Fruit fly (Drosophila melanogaster) whole organism, embryonic: ENCODE data around the gene Obp28a.

Source experiments
- BEAF-32 ChIP-seq: fragments of 200-800 bp; sonication (Bioruptor generic); optimal IDR thresholded peaks from 3 replicates; lab custom pipeline; 2017; ENCODE audit warnings: missing biosample characterization, missing genetic modification characterization, mild to moderate bottlenecking, moderate library complexity, missing genetic modification reagents
- CG11723 ChIP-seq: fragments of 200-800 bp; sonication (Bioruptor generic); optimal IDR thresholded peaks from 2 replicates; lab custom pipeline; 2017; ENCODE audit warnings: missing biosample characterization, mild to moderate bottlenecking, missing genetic modification characterization
- CG12071 ChIP-seq: fragments of 200-800 bp; sonication (Bioruptor generic); optimal IDR thresholded peaks from 3 replicates; lab custom pipeline; 2018; ENCODE audit warnings: missing biosample characterization, mild to moderate bottlenecking, missing genetic modification characterization
- CG13123 ChIP-seq: fragments of 200-800 bp; sonication (Bioruptor generic); optimal IDR thresholded peaks from 2 replicates; lab custom pipeline; 2016; ENCODE audit warnings: missing biosample characterization, missing genetic modification characterization
- CG15601 ChIP-seq: fragments of 200-800 bp; sonication (Bioruptor generic); optimal IDR thresholded peaks from 3 replicates; lab custom pipeline; 2019; ENCODE audit warnings: missing biosample characterization, mild to moderate bottlenecking, missing genetic modification characterization, moderate library complexity
- CG16863 ChIP-seq: fragments of 200-800 bp; sonication (Bioruptor generic); optimal IDR thresholded peaks from 3 replicates; lab custom pipeline; 2016; ENCODE audit warnings: missing biosample characterization, missing genetic modification characterization
- CG17802 ChIP-seq: fragments of 200-800 bp; sonication (Bioruptor generic); optimal IDR thresholded peaks from 2 replicates; lab custom pipeline; 2018; ENCODE audit warnings: missing biosample characterization, mild to moderate bottlenecking, missing genetic modification characterization, moderate library complexity
- CG18619 ChIP-seq: fragments of 200-800 bp; sonication (Bioruptor generic); optimal IDR thresholded peaks from 3 replicates; lab custom pipeline; 2017; ENCODE audit warnings: missing biosample characterization, mild to moderate bottlenecking, missing genetic modification characterization
- CG2199 ChIP-seq: fragments of 200-800 bp; sonication (Bioruptor generic); IDR thresholded peaks from 3 replicates; pipeline ENCODE4 v1.3.6; 2022; ENCODE audit warnings: missing biosample characterization, missing genetic modification characterization
- CG3995 ChIP-seq: fragments of 200-800 bp; sonication (Bioruptor generic); optimal IDR thresholded peaks from 3 replicates; lab custom pipeline; 2016; ENCODE audit warnings: missing biosample characterization, missing genetic modification characterization
- CG4404 ChIP-seq: fragments of 200-800 bp; sonication (Bioruptor generic); IDR thresholded peaks from 2 replicates; pipeline ENCODE4 v1.3.6; 2022; ENCODE audit warnings: missing biosample characterization, missing genetic modification characterization
- CG7357 ChIP-seq: fragments of 200-800 bp; sonication (Bioruptor generic); IDR thresholded peaks from 3 replicates; pipeline ENCODE4 v1.3.6; 2022; ENCODE audit warnings: missing biosample characterization, missing genetic modification characterization
- CG8290 ChIP-seq, 3 experiments: fragments of 200-800 bp; sonication (Bioruptor generic); optimal IDR thresholded peaks; 2 replicates each; lab custom pipeline; 2016 to 2019; ENCODE audit warnings: missing biosample characterization in 3 of 3, missing genetic modification characterization in 3 of 3, mild to moderate bottlenecking in 2 of 3, moderate library complexity in 1 of 3
- CHES-1-like ChIP-seq: fragments of 200-800 bp; sonication (Bioruptor generic); optimal IDR thresholded peaks from 2 replicates; lab custom pipeline; 2016; ENCODE audit warnings: missing biosample characterization, missing genetic modification characterization
- CkIIα-i1 ChIP-seq: fragments of 200-800 bp; sonication (Bioruptor generic); IDR thresholded peaks from 2 replicates; pipeline ENCODE4 v1.3.6; 2022; ENCODE audit warnings: missing biosample characterization, missing genetic modification characterization
- GATAe ChIP-seq: fragments of 200-800 bp; sonication (Bioruptor generic); conservative IDR thresholded peaks from 2 replicates; pipeline ENCODE4 v1.3.6; 2022; ENCODE audit warnings: missing biosample characterization, missing genetic modification characterization
- HLH3B ChIP-seq: fragments of 200-800 bp; sonication (Bioruptor generic); IDR thresholded peaks from 2 replicates; pipeline ENCODE4 v1.3.6; 2022; ENCODE audit warnings: missing biosample characterization, missing genetic modification characterization
- HmgD ChIP-seq: fragments of 200-800 bp; sonication (Bioruptor generic); optimal IDR thresholded peaks from 3 replicates; lab custom pipeline; 2016; ENCODE audit warnings: missing biosample characterization, missing genetic modification characterization
- Hr3 ChIP-seq: fragments of 200-800 bp; sonication (Bioruptor generic); optimal IDR thresholded peaks from 3 replicates; lab custom pipeline; 2016; ENCODE audit warnings: missing biosample characterization, missing genetic modification characterization
- Med ChIP-seq: fragments of 200-800 bp; sonication (Bioruptor generic); peaks from one replicate; lab custom pipeline; 2016; ENCODE audit warnings: missing biosample characterization, missing genetic modification characterization, mild to moderate bottlenecking, inconsistent platforms, moderate library complexity
- Poxn ChIP-seq: fragments of 200-800 bp; sonication (Bioruptor generic); IDR thresholded peaks from 2 replicates; pipeline ENCODE4 v1.3.6; 2022; ENCODE audit warnings: missing biosample characterization, missing genetic modification characterization
- Sry-δ ChIP-seq: fragments of 200-800 bp; sonication (Bioruptor generic); optimal IDR thresholded peaks from 2 replicates; lab custom pipeline; 2016; ENCODE audit warnings: missing biosample characterization, missing genetic modification characterization
- Ssrp ChIP-seq: fragments of 200-800 bp; sonication (Bioruptor generic); optimal IDR thresholded peaks from 2 replicates; lab custom pipeline; 2018; ENCODE audit warnings: missing biosample characterization, mild to moderate bottlenecking, missing genetic modification characterization, moderate library complexity
- Taf1 ChIP-seq: fragments of 200-800 bp; sonication (Bioruptor generic); IDR thresholded peaks from 2 replicates; pipeline ENCODE4 v1.3.6; 2022; ENCODE audit warnings: missing biosample characterization, missing genetic modification characterization
- al ChIP-seq: fragments of 200-800 bp; sonication (Bioruptor generic); IDR thresholded peaks from 2 replicates; pipeline ENCODE4 v1.3.6; 2022; ENCODE audit warnings: missing biosample characterization, missing genetic modification characterization
- ara ChIP-seq: fragments of 200-800 bp; sonication (Bioruptor generic); IDR thresholded peaks from 2 replicates; pipeline ENCODE4 v1.3.6; 2022; ENCODE audit warnings: missing biosample characterization, missing genetic modification characterization
- bbx ChIP-seq: fragments of 200-800 bp; sonication (Bioruptor generic); IDR thresholded peaks from 2 replicates; pipeline ENCODE4 v1.3.6; 2022; ENCODE audit warnings: missing biosample characterization, missing genetic modification characterization; ENCODE audit not compliant: partially characterized antibody
- cad ChIP-seq: fragments of >200 bp; optimal IDR thresholded peaks from 2 replicates; lab custom pipeline; 2017; ENCODE audit warnings: missing biosample characterization, missing genetic modification characterization
- cato ChIP-seq: fragments of 200-800 bp; sonication (Bioruptor generic); optimal IDR thresholded peaks from 2 replicates; lab custom pipeline; 2016; ENCODE audit warnings: missing biosample characterization, missing genetic modification characterization, borderline replicate concordance
- cg ChIP-seq: fragments of 200-800 bp; sonication (Bioruptor generic); optimal IDR thresholded peaks from 3 replicates; lab custom pipeline; 2019; ENCODE audit warnings: missing biosample characterization, mild to moderate bottlenecking, missing genetic modification characterization, moderate library complexity
- dan ChIP-seq: fragments of 200-800 bp; sonication (Bioruptor generic); IDR thresholded peaks from 2 replicates; pipeline ENCODE4 v1.3.6; 2022; ENCODE audit warnings: missing biosample characterization, missing genetic modification characterization
- dmrt11E ChIP-seq: fragments of 200-800 bp; sonication (Bioruptor generic); optimal IDR thresholded peaks from 3 replicates; lab custom pipeline; 2018; ENCODE audit warnings: missing biosample characterization, mild to moderate bottlenecking, missing genetic modification characterization, moderate library complexity
- dmrt99B ChIP-seq: fragments of 200-800 bp; sonication (Bioruptor generic); optimal IDR thresholded peaks from 2 replicates; lab custom pipeline; 2018; ENCODE audit warnings: missing biosample characterization, mild to moderate bottlenecking, missing genetic modification characterization, moderate library complexity
- en ChIP-seq: fragments of 200-800 bp; sonication (Bioruptor generic); optimal IDR thresholded peaks from 2 replicates; lab custom pipeline; 2016; ENCODE audit warnings: missing biosample characterization, missing genetic modification characterization
- exex ChIP-seq: fragments of 200-800 bp; sonication (Bioruptor generic); optimal IDR thresholded peaks from 4 replicates; lab custom pipeline; 2018; ENCODE audit warnings: missing biosample characterization, mild to moderate bottlenecking, missing genetic modification characterization, moderate library complexity
- fd3F ChIP-seq: fragments of 200-800 bp; sonication (Bioruptor generic); optimal IDR thresholded peaks from 2 replicates; lab custom pipeline; 2018; ENCODE audit warnings: missing biosample characterization, mild to moderate bottlenecking, missing genetic modification characterization, moderate library complexity
- inv ChIP-seq: fragments of 200-800 bp; sonication (Bioruptor generic); IDR thresholded peaks from 2 replicates; pipeline ENCODE4 v1.3.6; 2022; ENCODE audit warnings: missing biosample characterization, missing genetic modification characterization; ENCODE audit not compliant: partially characterized antibody
- jing ChIP-seq: fragments of 200-800 bp; sonication (Bioruptor generic); optimal IDR thresholded peaks from 2 replicates; lab custom pipeline; 2018; ENCODE audit warnings: missing biosample characterization, mild to moderate bottlenecking, missing genetic modification characterization
- luna ChIP-seq: fragments of 200-800 bp; sonication (Bioruptor generic); optimal IDR thresholded peaks from 2 replicates; lab custom pipeline; 2016; ENCODE audit warnings: missing biosample characterization, missing genetic modification characterization
- odd ChIP-seq: fragments of 200-800 bp; sonication (Bioruptor generic); optimal IDR thresholded peaks from 2 replicates; lab custom pipeline; 2017; ENCODE audit warnings: missing biosample characterization, mild to moderate bottlenecking, missing genetic modification characterization
- pnt ChIP-seq: fragments of 200-800 bp; sonication (Bioruptor generic); optimal IDR thresholded peaks from 3 replicates; lab custom pipeline; 2016; ENCODE audit warnings: missing biosample characterization, missing genetic modification characterization
- prd ChIP-seq, 3 experiments: fragments of >200 bp in 2 of 3; fragments of 200-800 bp in 1 of 3; sonication (Bioruptor generic) in 1 of 3; optimal IDR thresholded peaks in 2 of 3; IDR thresholded peaks in 1 of 3; 2 replicates in 2 of 3; 3 replicates in 1 of 3; pipeline versions ENCODE4 v1.3.6 to Lab custom; 2017 to 2022; ENCODE audit warnings: missing biosample characterization in 1 of 3, missing genetic modification characterization in 1 of 3
- salm ChIP-seq: fragments of 200-800 bp; sonication (Bioruptor generic); optimal IDR thresholded peaks from 2 replicates; lab custom pipeline; 2018; ENCODE audit warnings: missing biosample characterization, mild to moderate bottlenecking, missing genetic modification characterization
- sob ChIP-seq: fragments of 200-800 bp; sonication (Bioruptor generic); IDR thresholded peaks from 2 replicates; pipeline ENCODE4 v1.3.6; 2022; ENCODE audit warnings: missing biosample characterization, missing genetic modification characterization
- sqz ChIP-seq: fragments of 200-800 bp; sonication (Bioruptor generic); optimal IDR thresholded peaks from 3 replicates; lab custom pipeline; 2018; ENCODE audit warnings: missing biosample characterization, mild to moderate bottlenecking, missing genetic modification characterization
- toy ChIP-seq: fragments of 200-800 bp; sonication (Bioruptor generic); IDR thresholded peaks from 2 replicates; pipeline ENCODE4 v1.3.6; 2022; ENCODE audit warnings: missing biosample characterization, missing genetic modification characterization
- twi ChIP-seq: fragments of 200-800 bp; optimal IDR thresholded peaks from 2 replicates; lab custom pipeline; 2019; ENCODE audit warnings: missing biosample characterization, mild to moderate bottlenecking, missing genetic modification characterization, moderate library complexity
- tx ChIP-seq: fragments of 200-800 bp; sonication (Bioruptor generic); optimal IDR thresholded peaks from 2 replicates; lab custom pipeline; 2016; ENCODE audit warnings: missing biosample characterization, missing genetic modification characterization
- zf30C ChIP-seq: fragments of 200-800 bp; sonication (Bioruptor generic); optimal IDR thresholded peaks from 3 replicates; lab custom pipeline; 2018; ENCODE audit warnings: missing biosample characterization, mild to moderate bottlenecking, missing genetic modification characterization

Obp28a gene

DNA sequence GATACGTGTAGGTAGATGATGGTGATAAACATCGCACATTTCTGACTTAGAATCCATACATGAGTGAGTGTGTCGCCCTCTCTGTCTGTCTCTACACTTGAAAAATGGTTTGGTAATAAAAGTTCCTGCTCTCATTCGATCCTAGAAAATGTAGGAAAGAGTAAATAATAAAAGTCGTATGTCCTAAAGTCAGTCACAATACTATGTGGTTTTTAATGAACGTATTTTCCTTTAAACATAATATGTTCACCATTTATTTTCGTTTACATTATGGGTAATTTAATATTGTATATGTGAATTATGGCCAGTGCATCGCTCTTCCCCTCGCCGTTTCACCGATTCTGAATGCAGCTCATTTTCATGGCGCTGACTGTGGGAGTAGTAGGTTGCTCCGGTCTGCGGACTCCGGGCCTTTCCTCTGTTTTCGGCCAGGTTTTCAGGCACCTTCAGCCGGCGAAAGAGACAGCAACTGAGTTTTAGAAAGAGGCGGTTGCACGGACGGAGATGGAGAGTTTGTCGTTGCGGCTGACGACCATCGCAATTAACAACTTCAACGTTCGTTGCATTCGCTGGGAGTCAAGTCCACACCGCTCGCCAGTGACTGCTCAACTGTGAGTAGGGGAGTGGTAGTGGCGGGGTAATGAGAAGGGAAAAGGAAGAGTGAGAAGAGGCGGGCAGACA, 35.6 kb upstream of the Obp28a start (continued):
- no peak for TF ChIP-seq CG8290 (GFP tag; optimal IDR thresholded peaks at IDR 0.05; lab: Kevin White, UChicago)
- TF ChIP-seq CG8290 (tag; optimal IDR thresholded peaks at IDR 0.05; lab: Kevin White, UChicago), result no peak
- no peak for TF ChIP-seq en (GFP tag; lab: Kevin White, UChicago)
- no peak for TF ChIP-seq odd
- TF ChIP-seq CG12071 (GFP tag; lab: Kevin White, UChicago), result no peak
- TF ChIP-seq cato, result no peak
- no peak for TF ChIP-seq HmgD (GFP tag; lab: Kevin White, UChicago)
- no peak for TF ChIP-seq CG3995 (GFP tag; lab: Kevin White, UChicago)
- TF ChIP-seq CG13123 (GFP tag; lab: Kevin White, UChicago), result no peak
- TF ChIP-seq cad (GFP tag; lab: Kevin White, UChicago), result peak; percentile 55
- peak; percentile 60; the same call in 2 of the 3 replicates for TF ChIP-seq CG2199 (GFP tag; lab: Robert Waterston, UW)
- no peak for TF ChIP-seq cg
- TF ChIP-seq BEAF-32 (GFP tag; lab: Kevin White, UChicago), result no peak
- TF ChIP-seq Taf1 (GFP tag; lab: Robert Waterston, UW), result no peak
- no peak for TF ChIP-seq al
- no peak for TF ChIP-seq pnt (GFP tag; lab: Kevin White, UChicago)
- TF ChIP-seq prd (optimal IDR thresholded peaks at IDR 0.05; lab: Kevin White, UChicago), result no peak
- TF ChIP-seq prd (GFP tag; IDR thresholded peaks at IDR 0.05; lab: Robert Waterston, UW), result peak; percentile 57; the same call in 1 of the 3 replicates
- TF ChIP-seq dan (GFP tag; lab: Robert Waterston, UW), result peak; percentile 22; the same call in 1 of the 2 replicates
- peak; percentile 87 for TF ChIP-seq dmrt11E (tag; lab: Kevin White, UChicago)
- TF ChIP-seq HLH3B, result 0 out of 2 replicates have a peak, but pooled peaks have one; percentile 25
- 0 out of 2 replicates have a peak, but pooled peaks have one; percentile 24 for TF ChIP-seq bbx (GFP tag; lab: Robert Waterston, UW)
- TF ChIP-seq toy (GFP tag; lab: Robert Waterston, UW), result no peak
- TF ChIP-seq jing (GFP tag; lab: Kevin White, UChicago), result peak; percentile 35
- TF ChIP-seq CkIIα-i1, result no peak
- no peak for TF ChIP-seq dmrt99B
- TF ChIP-seq zf30C, result peak; percentile 86
- no peak for TF ChIP-seq exex (tag; lab: Kevin White, UChicago)
- peak; percentile 28 for TF ChIP-seq CG16863 (GFP tag; lab: Kevin White, UChicago)
- no peak for TF ChIP-seq Poxn (GFP tag; lab: Robert Waterston, UW)
- TF ChIP-seq sob (GFP tag; lab: Robert Waterston, UW), result no peak
- peak; percentile 23 for TF ChIP-seq CHES-1-like (GFP tag; lab: Kevin White, UChicago)
- no peak for TF ChIP-seq CG17802 (tag; lab: Kevin White, UChicago)
- TF ChIP-seq CG4404 (GFP tag; lab: Robert Waterston, UW), result peak; percentile 52; the same call in 1 of the 2 replicates
- TF ChIP-seq twi, result peak; percentile 37
- TF ChIP-seq CG15601, result peak; percentile 49
- peak; percentile 22 for TF ChIP-seq CG18619 (GFP tag; lab: Kevin White, UChicago)
- peak; percentile 74; the same call in 1 of the 2 replicates for TF ChIP-seq ara (GFP tag; lab: Robert Waterston, UW)
- peak; percentile 26 for TF ChIP-seq Hr3 (GFP tag; lab: Kevin White, UChicago)
- no peak for TF ChIP-seq CG7357 (GFP tag; lab: Robert Waterston, UW)
- no peak for TF ChIP-seq tx (GFP tag; lab: Kevin White, UChicago)
- no peak for TF ChIP-seq GATAe (GFP tag; lab: Robert Waterston, UW)
- no peak for TF ChIP-seq salm (tag; lab: Kevin White, UChicago)
- no peak for TF ChIP-seq luna (GFP tag; lab: Kevin White, UChicago)
- TF ChIP-seq sqz (GFP tag; lab: Kevin White, UChicago), result no peak
- TF ChIP-seq CG11723 (GFP tag; lab: Kevin White, UChicago), result no peak
- no peak for TF ChIP-seq fd3F (GFP tag; lab: Kevin White, UChicago)
- TF ChIP-seq Ssrp (tag; lab: Kevin White, UChicago), result peak; percentile 59
- no peak for TF ChIP-seq inv (GFP tag; lab: Robert Waterston, UW)
- peak; percentile 68 for TF ChIP-seq Med
- TF ChIP-seq Sry-δ (GFP tag; lab: Kevin White, UChicago), result no peak
